Fruit fly (Drosophila melanogaster) whole organism, pupa: ENCODE measurements around the gene Cpsf100.

Experiments
- CG12605 ChIP-seq: fragments of 200-800 bp; sonication (Bioruptor generic); IDR thresholded peaks from 2 replicates; pipeline ENCODE4 v1.3.6; 2022; ENCODE audit warnings: missing biosample characterization, missing genetic modification characterization
- CG13204 ChIP-seq: fragments of 200-800 bp; sonication (Bioruptor generic); optimal IDR thresholded peaks from 2 replicates; lab custom pipeline; 2018; ENCODE audit warnings: missing biosample characterization, mild to moderate bottlenecking, missing genetic modification characterization, moderate library complexity
- CG14655 ChIP-seq: fragments of 200-800 bp; sonication (Bioruptor generic); optimal IDR thresholded peaks from 3 replicates; lab custom pipeline; 2017; ENCODE audit warnings: mild to moderate bottlenecking, missing biosample characterization, missing genetic modification reagents, missing genetic modification characterization
- CG8301 ChIP-seq: fragments of 200-800 bp; sonication (Bioruptor generic); optimal IDR thresholded peaks from 2 replicates; lab custom pipeline; 2018; ENCODE audit warnings: missing biosample characterization, mild to moderate bottlenecking, missing genetic modification characterization
- Snoo ChIP-seq: fragments of 200-800 bp; sonication (Bioruptor generic); optimal IDR thresholded peaks from 3 replicates; lab custom pipeline; 2017; ENCODE audit warnings: missing biosample characterization, mild to moderate bottlenecking, missing genetic modification characterization, inconsistent platforms
- rn ChIP-seq: fragments of 200-800 bp; sonication (Bioruptor generic); IDR thresholded peaks from 2 replicates; pipeline ENCODE4 v1.3.6; 2022; ENCODE audit warnings: missing biosample characterization, missing genetic modification characterization

- TF ChIP-seq Snoo (tag; lab: Kevin White, UChicago) (no peak), CG14655 (GFP tag; lab: Kevin White, UChicago) (no peak), CG13204 (GFP tag; lab: Kevin White, UChicago) (no peak), rn (GFP tag; lab: Robert Waterston, UW) (no peak), CG12605 (GFP tag; lab: Robert Waterston, UW) (no peak), CG8301 (no peak)
These were observed 31.9 kb downstream of the Cpsf100 start for dm6 chr3R:29066285-29066684.
